Worm (Caenorhabditis elegans) whole organism, midembryonic: ENCODE results near the gene C49C3.10.

Experiments used
- T22C8.4 ChIP-seq: fragments of 200-800 bp; sonication (Bioruptor generic); IDR thresholded peaks from 2 replicates; pipeline ENCODE4 v1.3.6; 2022; ENCODE audit warnings: missing genetic modification characterization, missing compliant biosample characterization
- cog-1 ChIP-seq: sonication (generic microtip); optimal IDR thresholded peaks from 2 replicates; lab custom pipeline; 2016; ENCODE audit warnings: missing genetic modification characterization, missing compliant biosample characterization
- flt-1 ChIP-seq: fragments of 200-800 bp; sonication (Bioruptor generic); IDR thresholded peaks from 2 replicates; pipeline ENCODE4 v1.3.6; 2022; ENCODE audit warnings: missing genetic modification characterization, missing compliant biosample characterization
- ztf-29 ChIP-seq: fragments of 200-800 bp; sonication (Bioruptor generic); IDR thresholded peaks from 2 replicates; pipeline ENCODE4 v1.3.6; 2022; ENCODE audit warnings: missing genetic modification reagents, missing genetic modification characterization, missing compliant biosample characterization

DNA sequence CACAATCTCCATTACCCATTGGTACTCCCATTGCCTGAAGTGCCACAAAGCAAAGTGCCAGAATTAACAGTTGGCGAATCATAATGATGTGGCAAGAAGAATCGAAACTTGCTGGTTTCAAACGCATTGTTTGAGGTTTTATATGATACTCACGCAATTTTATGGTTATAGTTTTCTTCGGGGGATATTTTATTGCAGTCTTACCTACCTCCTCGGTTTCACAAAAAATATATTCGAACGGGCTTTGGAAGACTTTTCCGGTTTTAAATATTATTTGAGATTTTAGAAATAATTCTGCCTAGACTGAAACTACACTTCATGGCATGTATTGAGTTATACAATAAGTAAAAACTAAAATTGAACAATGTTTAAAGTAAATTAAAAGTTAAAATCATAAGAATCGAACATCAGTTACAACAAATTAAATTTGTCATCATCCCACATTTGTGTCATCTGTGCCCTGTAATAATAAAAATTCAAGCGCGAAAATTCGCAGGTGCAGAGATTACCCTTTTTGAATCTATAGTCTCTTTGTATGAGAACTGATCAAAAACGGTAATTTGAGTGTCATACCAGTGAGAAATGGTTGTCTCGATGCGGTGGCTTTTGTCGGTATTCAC lies 7.9 kb upstream of the C49C3.10 start, which contains the start of the genes clec-197 and clec-198:
- TF ChIP-seq flt-1 (GFP tag; lab: Robert Waterston, UW) (no peak), cog-1 (tag; lab: Kevin White, UChicago) (no peak), ztf-29 (no peak), T22C8.4 (GFP tag; lab: Robert Waterston, UW) (no peak)
